Fruit fly (Drosophila melanogaster): ENCODE results near the gene CG43203.

The CG43203 gene

DNA sequence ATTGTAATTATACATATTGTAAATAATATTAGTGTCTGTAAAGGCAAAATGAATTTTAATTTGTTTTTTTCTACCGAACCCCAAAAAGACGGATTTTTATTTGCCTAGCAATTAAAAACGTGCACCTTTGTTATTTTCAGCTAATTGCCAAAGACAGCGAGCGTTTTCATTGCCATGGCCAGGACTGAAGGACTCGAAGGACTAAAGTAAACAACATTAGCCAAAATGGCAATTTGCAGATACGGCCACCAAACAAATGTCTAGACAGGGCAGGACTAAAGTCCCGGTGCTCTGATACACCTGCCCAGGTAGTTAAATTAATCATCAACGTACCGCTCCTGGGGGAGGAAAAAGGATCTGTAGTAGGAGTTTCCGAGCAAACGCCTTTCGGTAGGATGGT lies 21.8 kb upstream of the CG43203 start:
- no peak for TF ChIP-seq CG8478 (optimal IDR thresholded peaks at IDR 0.05)
- TF ChIP-seq CTCF (optimal IDR thresholded peaks at IDR 0.05): no peak

DNA sequence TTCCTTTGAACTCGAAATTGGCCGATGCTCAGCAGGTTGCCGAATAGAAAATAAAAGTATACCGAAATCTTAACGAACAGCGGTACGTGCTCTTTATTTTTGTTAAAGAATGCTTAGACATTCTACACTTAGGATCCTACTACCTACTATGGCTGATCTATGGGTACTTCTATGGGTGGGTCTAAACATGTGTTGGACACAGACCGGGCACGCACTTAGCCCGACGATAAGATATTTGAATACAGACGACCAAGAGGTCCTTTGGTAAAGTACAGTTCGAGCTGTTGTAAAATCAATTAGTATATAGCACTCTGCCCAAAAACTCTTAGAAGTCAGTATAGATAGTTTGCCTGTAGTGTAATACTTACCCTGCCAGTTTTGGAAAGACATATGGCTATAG lies 21.3 kb upstream of the CG43203 start:
- TF ChIP-seq CTCF (optimal IDR thresholded peaks at IDR 0.05) (no peak), CG8478 (optimal IDR thresholded peaks at IDR 0.05) (no peak)

DNA sequence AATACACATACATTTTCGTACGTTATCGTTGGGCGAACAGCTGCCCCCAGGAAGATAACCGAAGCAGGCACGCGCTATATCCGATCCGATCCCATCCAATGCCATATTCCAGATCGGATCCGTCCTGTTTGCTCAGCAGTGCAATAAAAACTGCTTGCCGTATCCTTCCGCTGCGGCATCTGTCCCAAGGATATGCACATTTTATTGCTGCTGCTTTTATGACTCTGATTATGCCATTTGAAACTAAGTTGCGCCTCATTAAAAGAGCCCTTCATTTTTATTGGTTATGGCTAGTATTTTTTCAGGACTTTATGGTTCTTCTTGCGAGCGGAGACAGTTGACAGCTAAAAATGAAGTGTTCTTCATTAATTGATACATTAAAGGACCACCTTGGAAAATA lies 18.4 kb upstream of the CG43203 start:
- TF ChIP-seq CG8478 (optimal IDR thresholded peaks at IDR 0.05) (no peak), CTCF (optimal IDR thresholded peaks at IDR 0.05) (no peak)

DNA sequence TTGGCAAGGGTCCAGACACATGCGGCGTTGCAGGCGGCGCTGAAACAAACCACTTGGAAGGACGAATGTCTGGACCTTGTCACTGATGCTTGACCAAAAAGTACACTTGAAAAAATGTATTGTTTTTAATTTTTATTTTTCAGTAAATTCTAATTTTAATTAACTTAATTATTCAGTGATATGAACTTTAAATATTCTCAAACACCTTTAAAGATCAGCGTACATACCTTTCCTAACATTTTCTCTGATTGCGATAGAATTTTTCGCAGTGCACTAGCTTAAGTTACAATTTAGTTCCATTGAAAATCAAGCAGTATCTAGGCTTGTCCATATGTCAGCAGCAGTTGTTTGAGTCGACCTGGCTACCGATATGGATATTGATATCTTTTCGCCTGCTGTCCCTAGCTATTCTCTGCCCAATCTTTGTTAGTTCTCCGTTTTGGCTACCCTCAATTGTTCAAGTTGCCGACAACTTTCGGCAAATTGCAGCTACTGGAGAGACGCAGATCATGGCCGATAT lies 14.6 kb upstream of the CG43203 start:
- TF ChIP-seq CTCF (optimal IDR thresholded peaks at IDR 0.05) (no peak), CG8478 (optimal IDR thresholded peaks at IDR 0.05) (no peak)

DNA sequence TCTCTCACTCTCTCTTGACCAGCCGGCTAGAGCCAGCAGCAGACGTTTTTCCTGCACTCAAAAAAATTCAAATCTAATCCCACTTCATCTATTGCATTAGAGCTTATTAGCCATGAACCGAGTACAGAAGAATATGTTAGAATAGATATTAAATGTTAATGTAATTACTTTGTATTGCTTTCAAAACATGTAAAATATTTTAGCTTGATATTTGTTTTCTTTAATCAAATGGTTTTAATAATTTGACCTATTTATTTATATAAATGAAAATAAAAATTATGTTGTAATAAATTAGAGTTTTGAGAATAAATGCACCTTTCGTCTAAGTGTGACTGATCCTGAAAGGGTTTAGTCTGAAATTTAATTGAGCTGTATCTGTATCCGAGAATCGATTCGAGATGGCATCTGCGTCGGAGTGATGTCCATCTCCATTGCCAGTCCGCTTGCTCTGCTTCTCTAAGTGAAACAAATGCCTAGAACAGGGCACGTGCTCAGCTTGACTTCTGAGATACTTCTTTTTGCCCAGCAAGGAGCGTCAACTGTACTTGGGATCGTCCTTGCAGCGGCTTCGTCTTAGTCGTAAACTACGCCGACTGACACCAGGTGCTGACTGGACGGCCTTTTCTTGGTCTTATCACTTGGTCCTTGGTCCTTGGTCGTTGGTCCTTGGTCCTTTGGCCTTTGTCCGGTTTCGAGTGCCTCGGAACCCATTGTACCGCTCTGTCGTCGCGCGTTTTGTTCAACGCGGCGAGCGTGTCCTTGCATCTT lies 13.4 kb upstream of the CG43203 start:
- TF ChIP-seq CTCF (optimal IDR thresholded peaks at IDR 0.05) (no peak), CG8478 (optimal IDR thresholded peaks at IDR 0.05) (no peak)

DNA sequence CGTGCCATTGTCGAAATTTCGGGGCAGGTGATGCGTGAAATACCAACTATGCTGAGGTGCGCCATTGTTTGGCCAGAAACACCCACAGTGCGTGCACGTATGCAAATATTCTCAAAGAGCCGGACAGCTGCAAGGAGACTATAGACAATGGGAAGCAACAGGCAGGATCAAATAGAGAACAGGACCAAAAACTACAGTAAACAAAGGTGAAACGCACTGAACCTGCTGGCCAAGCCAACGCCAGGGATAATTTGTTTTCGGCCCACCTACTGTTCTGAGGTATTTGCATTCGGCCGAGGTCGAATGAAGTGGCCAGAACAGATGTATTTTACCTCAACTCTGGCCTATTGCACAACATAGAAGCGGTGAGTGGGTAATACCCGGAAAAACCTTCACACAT lies 12.1 kb upstream of the CG43203 start:
- no peak for TF ChIP-seq CTCF (optimal IDR thresholded peaks at IDR 0.05)
- no peak for TF ChIP-seq CG8478 (optimal IDR thresholded peaks at IDR 0.05)

DNA sequence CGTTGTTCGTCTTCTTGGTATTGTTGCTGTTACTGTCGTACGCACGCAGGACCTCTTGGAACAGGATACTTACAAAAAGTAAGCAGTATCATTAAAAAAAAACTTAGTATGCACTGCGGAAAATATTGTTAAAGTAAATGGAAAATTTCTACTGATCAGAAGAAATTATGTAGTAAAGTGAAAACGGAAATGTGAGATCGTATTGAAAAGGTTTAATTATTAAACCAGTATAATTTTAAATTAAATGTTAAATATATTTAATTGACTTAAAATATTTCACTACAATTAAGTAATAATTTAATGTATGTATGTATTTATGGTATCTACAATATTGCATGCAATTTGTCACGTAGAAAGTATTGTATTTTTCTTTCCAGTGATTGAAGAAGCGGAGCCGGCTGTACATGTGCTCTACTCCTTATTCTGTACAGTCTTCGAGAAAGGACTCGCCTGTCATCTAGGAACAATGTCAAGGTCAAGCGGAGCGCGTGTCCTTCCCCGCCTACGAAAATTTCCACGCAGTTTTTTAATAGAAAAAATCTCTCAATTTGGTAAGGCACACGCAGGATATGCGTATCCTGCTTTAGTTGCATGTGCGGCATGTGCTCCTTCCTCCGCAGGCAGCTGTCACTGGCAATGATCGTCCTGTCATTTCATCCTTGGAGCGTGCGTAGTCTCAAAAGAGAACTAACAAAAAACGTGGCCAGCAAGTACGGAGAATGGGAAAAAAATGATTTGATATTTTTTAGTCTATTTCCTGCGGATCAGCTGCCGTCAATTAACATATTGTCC lies 10.1 kb upstream of the CG43203 start:
- TF ChIP-seq CG8478 (optimal IDR thresholded peaks at IDR 0.05) (no peak), CTCF (optimal IDR thresholded peaks at IDR 0.05) (no peak)

DNA sequence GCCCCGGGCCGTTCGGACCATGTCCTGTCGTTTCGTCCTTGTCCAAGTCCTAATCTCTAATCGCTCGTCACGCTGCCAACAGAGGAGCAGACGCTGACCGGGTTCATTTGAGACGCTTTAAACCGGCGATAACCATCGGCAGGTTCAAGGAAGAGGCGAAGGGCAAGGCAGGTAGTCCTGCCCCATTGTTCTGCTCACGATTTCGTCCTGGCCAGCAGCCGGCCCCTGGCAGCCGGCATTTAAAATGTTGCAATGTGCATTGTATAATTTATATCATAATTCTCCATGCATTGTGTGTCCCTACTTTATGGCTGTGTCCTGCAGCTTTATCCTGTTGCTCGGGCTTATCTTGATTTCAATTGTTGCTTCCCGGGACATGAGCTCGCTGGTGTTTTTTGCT lies 8.6 kb upstream of the CG43203 start:
- TF ChIP-seq CTCF (optimal IDR thresholded peaks at IDR 0.05) (no peak), CG8478 (optimal IDR thresholded peaks at IDR 0.05) (no peak)

DNA sequence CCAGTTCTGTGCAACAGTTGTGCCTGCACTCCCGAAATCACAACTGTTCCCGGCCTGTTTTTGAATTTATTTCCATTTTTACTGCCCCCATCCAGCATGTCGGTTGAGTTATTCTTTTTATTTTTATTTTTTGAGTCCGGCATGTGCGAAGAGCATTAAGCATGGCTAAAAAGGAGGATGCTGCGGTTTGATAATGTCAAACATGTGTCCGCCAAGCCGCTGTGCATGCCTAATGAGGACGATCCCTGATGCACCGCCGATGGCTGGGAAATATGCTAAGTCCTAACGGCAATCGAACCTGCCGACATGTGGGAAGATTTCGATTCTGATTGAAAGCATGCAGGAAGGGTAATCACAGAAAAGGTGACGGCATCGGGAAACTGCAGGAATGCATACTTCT lies 7.3 kb upstream of the CG43203 start:
- TF ChIP-seq CG8478 (optimal IDR thresholded peaks at IDR 0.05) (no peak), CTCF (optimal IDR thresholded peaks at IDR 0.05) (no peak)

DNA sequence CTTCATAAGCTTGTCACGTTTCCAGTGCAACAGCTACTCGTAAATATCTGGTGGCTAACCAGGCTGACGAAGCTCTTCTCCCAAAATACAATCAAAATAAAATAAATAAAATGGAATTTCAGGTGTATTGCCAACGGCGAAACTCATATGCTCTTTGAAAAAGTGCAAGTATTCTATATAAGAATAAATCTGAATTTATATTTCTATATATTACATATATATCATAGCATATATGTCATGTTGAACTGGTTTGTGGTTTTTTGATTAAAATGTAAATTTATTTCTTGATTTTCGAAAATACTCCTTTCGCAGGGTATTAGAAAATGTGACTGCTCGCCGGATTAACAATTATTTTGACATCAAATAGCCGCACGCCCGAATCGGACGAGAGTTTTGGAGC lies 6.2 kb upstream of the CG43203 start:
- TF ChIP-seq CTCF (optimal IDR thresholded peaks at IDR 0.05): no peak
- TF ChIP-seq CG8478 (optimal IDR thresholded peaks at IDR 0.05): no peak

DNA sequence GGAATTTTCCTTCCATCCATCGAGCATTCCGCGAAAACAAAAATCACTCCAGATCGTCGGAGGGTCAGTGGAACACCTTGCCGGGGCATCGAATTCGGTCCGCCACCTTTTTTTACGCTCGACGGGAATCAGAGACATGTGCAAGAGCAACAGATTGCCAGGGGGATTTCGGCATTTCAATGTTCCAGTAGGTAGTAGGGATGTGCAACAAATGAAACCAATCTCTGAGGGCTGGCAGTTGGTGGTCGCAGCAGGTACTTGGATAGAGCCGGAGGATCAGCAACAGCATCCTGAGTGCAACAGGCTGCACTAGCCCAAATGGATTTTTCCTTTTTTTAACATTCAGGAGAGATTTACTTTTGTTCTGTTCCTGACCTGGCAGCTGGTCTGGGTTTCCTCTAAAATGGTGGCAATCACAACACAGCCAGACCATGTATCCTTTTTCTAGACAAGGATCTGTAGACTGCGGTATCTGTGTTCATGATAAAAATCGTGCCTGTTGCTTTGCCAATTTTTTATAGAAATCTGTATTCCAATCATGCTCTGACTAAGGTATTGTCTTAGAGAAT lies 3.4 kb upstream of the CG43203 start:
- TF ChIP-seq CTCF (optimal IDR thresholded peaks at IDR 0.05): no peak
- TF ChIP-seq CG8478 (optimal IDR thresholded peaks at IDR 0.05): no peak

DNA sequence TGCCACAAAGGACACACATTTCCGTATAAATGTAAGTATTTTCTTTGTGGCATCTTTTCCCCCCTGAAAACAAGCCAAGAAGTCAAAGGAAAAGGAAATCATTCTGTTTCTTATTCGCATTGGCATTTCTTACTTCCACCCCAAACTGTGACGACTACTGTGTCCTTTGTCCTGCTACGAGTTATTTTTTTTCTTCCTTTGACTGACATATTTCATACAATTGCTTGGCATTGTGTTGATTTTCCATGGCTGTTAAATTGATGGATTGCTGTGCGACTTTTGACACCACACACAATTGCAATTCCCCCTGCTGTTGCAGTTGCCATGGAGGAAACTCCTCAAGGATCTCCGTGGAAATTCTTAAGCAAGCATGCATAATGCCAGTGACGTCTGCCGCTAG lies 1.7 kb upstream of the CG43203 start:
- no peak for TF ChIP-seq CTCF (optimal IDR thresholded peaks at IDR 0.05)

DNA sequence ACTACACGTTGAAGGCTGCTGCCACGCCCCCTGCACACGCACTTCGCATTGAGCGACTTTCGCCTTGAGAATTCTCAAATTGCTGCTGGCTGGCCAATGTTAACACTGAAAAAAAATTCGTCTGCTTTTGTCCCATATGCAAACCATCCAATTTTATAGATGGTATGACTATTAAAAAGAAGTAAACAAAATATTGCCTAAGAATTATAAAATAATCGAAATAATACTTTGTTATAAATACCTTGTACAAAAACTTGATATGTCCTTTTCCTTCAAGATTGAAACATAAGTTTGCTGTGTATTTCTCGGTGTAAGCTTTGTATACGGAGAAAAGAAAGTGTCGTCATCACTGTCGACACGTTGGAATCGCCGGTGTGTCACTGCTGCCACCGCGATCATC lies 9.0 kb downstream of the CG43203 start:
- no peak for TF ChIP-seq CG8478 (optimal IDR thresholded peaks at IDR 0.05)
- TF ChIP-seq CTCF (optimal IDR thresholded peaks at IDR 0.05): no peak

DNA sequence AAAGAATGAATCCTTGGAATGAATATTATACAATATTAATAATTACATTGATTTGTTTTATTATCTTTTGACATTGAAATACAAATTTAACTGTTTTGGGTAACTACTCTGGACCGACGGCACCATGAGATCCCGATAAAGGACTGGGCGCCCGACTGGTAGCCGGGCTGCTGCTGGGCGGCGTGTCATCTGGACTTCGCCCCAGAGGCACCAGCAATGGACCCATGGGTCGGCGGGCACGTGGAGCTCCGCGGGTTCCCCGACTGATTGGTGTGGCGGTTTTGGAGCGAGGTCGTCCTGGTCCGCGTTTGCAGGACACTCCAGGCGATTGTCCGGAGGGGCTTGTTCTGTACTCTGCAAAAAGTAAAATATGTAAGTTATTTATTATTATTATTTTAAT lies 15.2 kb downstream of the CG43203 start:
- TF ChIP-seq CTCF (optimal IDR thresholded peaks at IDR 0.05) (no peak), CG8478 (optimal IDR thresholded peaks at IDR 0.05) (no peak)

DNA sequence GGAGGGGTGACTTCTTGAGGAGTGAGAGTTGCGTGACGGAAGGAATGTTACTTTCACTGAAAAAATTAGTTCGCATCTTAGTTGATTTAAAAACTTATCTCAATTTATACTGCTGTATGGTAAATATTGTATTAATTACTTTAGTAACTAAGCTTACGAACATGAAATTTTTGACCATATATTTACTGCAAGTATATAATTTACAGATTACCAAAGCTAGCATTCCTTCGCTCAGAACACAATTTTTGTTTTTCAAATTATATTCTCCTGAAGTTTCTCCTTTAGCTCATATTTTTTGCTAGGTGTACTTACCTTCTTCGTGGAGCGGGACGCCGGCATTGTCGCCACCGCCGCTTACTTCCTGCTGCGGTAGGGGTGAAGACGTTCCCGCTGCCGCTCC lies 16.8 kb downstream of the CG43203 start:
- TF ChIP-seq CG8478 (optimal IDR thresholded peaks at IDR 0.05): no peak
- TF ChIP-seq CTCF (optimal IDR thresholded peaks at IDR 0.05): no peak

DNA sequence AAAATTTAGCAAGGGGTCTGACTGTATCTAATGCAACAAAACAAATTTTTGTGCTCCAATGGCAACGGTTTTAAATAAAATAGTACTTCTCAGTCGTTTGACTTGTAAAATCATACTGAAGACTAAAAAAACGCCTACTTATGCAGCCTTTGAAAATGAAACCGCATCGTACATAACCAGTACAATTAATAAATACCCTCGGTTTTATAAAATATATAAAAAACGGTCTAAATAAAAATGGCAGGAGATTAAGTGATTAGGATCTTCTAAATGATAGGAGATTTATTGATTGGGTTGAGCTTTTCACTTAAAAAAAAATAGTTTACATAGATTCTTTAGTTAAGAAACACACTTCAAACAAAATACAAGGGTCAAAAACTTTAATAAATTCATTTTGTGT lies 20.8 kb downstream of the CG43203 start, which contains the start of gene CG3581:
CG3581 (minus strand) TSS at position 101 of the 400 bp plus-strand sequence.
- TF ChIP-seq CTCF (optimal IDR thresholded peaks at IDR 0.05): no peak
- TF ChIP-seq CG8478 (optimal IDR thresholded peaks at IDR 0.05): no peak

Data from S2 (cell line).